Fruit fly (Drosophila melanogaster): ENCODE measurements around the gene LysE.

Gene LysE

DNA sequence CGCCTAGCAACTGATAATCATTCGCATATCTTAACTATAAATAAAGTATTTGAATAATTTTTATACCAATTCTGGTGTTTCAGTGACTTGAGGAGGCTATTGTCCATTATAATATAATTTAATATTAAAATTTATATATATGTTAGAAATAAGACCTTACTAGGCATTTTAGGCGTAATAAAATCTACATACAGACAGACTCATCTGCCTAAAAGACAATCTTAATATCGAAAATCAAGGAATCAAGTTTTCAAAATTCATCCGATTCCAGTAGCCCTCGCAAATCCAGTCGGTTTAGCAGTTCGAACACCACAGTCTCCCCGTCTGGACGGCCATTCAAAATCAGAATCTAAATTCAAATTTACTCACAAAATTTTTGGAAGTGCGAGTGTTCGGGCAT, 39.1 kb downstream of the LysE start, which contains the start of the genes CG9130 and CG9133:
Gene CG9130 (plus strand): TSS at position 301 of the 400 bp plus-strand sequence.
Gene CG9133 (plus strand): TSS at position 301 of the 400 bp plus-strand sequence.
- TF ChIP-seq CG32121 (GFP tag; IDR thresholded peaks at IDR 0.05) (no peak), CG15710 (tag; optimal IDR thresholded peaks at IDR 0.05) (no peak), CG4496 (GFP tag; IDR thresholded peaks at IDR 0.05) (no peak), EcR (GFP tag; optimal IDR thresholded peaks at IDR 0.05) (no peak), CG12605 (GFP tag; IDR thresholded peaks at IDR 0.05) (no peak), D1 (tag; optimal IDR thresholded peaks at IDR 0.05) (no peak), CG9948 (tag; optimal IDR thresholded peaks at IDR 0.05) (no peak), fd96Ca (GFP tag; IDR thresholded peaks at IDR 0.05) (no peak), Pif1A (GFP tag; optimal IDR thresholded peaks at IDR 0.05) (no peak), CG10348 (GFP tag; IDR thresholded peaks at IDR 0.05) (no peak)

- TF ChIP-seq CG15710 (tag; optimal IDR thresholded peaks at IDR 0.05) (no peak), gl (tag; optimal IDR thresholded peaks at IDR 0.05) (no peak), CG9948 (tag; optimal IDR thresholded peaks at IDR 0.05) (no peak), fd96Ca (GFP tag; IDR thresholded peaks at IDR 0.05) (peak; percentile 20; the same call in 1 of the 3 replicates), CG12605 (GFP tag; IDR thresholded peaks at IDR 0.05) (peak; percentile 49), Ets98B (GFP tag; IDR thresholded peaks at IDR 0.05) (peak; percentile 50; the same call in 1 of the 2 replicates), CG13204 (GFP tag; optimal IDR thresholded peaks at IDR 0.05) (peak; percentile 66), CG8159 (tag; optimal IDR thresholded peaks at IDR 0.05) (no peak), Pif1A (GFP tag; optimal IDR thresholded peaks at IDR 0.05) (peak; percentile 29), Pif1B (GFP tag; optimal IDR thresholded peaks at IDR 0.05) (no peak), CG17806 (tag; optimal IDR thresholded peaks at IDR 0.05) (no peak), EcR (GFP tag; optimal IDR thresholded peaks at IDR 0.05) (peak; percentile 61), CG10348 (GFP tag; IDR thresholded peaks at IDR 0.05) (no peak)
Measured at dm6 chr3L:1256061-1256780, 43.6 kb downstream of the LysE start, which contains the start of gene tfc. tfc (plus strand) TSS chr3L:1256449.

dm6 chr3L:1258547-1258946, 45.9 kb downstream of the LysE start:
- TF ChIP-seq CG8301 (tag; optimal IDR thresholded peaks at IDR 0.05) (no peak), CG14655 (GFP tag; optimal IDR thresholded peaks at IDR 0.05) (no peak), CG12605 (GFP tag; IDR thresholded peaks at IDR 0.05) (no peak), Pif1A (GFP tag; optimal IDR thresholded peaks at IDR 0.05) (no peak), CG15710 (tag; optimal IDR thresholded peaks at IDR 0.05) (no peak), D1 (tag; optimal IDR thresholded peaks at IDR 0.05) (no peak), CG17806 (tag; optimal IDR thresholded peaks at IDR 0.05) (no peak), CG13204 (GFP tag; optimal IDR thresholded peaks at IDR 0.05) (no peak), CG10348 (GFP tag; IDR thresholded peaks at IDR 0.05) (no peak), CG9948 (tag; optimal IDR thresholded peaks at IDR 0.05) (no peak), Ets98B (GFP tag; IDR thresholded peaks at IDR 0.05) (no peak), rn (GFP tag; IDR thresholded peaks at IDR 0.05) (no peak), EcR (GFP tag; optimal IDR thresholded peaks at IDR 0.05) (no peak)
